Worm (Caenorhabditis elegans) whole organism, late embryonic: ENCODE results near the gene C33A12.19.
A peak's percentile ranks its signal among the peaks of the same experiment; 100 is the strongest.

ENCODE experiments used
- C38D4.7 ChIP-seq: fragments of 200-800 bp; sonication (Bioruptor generic); optimal IDR thresholded peaks from 2 replicates; lab custom pipeline; 2018; ENCODE audit warnings: mild to moderate bottlenecking, missing genetic modification characterization, moderate library complexity, missing compliant biosample characterization
- F13H6.1 ChIP-seq: sonication (generic microtip); optimal IDR thresholded peaks from 2 replicates; lab custom pipeline; 2016; ENCODE audit warnings: missing genetic modification characterization, missing compliant biosample characterization
- K02D7.2 ChIP-seq: sonication (generic microtip); optimal IDR thresholded peaks from 2 replicates; lab custom pipeline; 2017; ENCODE audit warnings: mild to moderate bottlenecking, missing genetic modification characterization, missing compliant biosample characterization
- T23F11.4 ChIP-seq: fragments of 200-800 bp; sonication (Bioruptor generic); optimal IDR thresholded peaks from 2 replicates; lab custom pipeline; 2018; ENCODE audit warnings: mild to moderate bottlenecking, missing genetic modification characterization, missing compliant biosample characterization
- Y22D7AL.16 ChIP-seq: sonication (generic microtip); optimal IDR thresholded peaks from 2 replicates; lab custom pipeline; 2016; ENCODE audit warnings: missing genetic modification characterization, missing compliant biosample characterization
- ahr-1 ChIP-seq: sonication (generic microtip); optimal IDR thresholded peaks from 2 replicates; lab custom pipeline; 2016; ENCODE audit warnings: missing genetic modification characterization, missing compliant biosample characterization
- ceh-18 ChIP-seq: sonication (generic microtip); optimal IDR thresholded peaks from 2 replicates; lab custom pipeline; 2016; ENCODE audit warnings: missing genetic modification characterization, missing compliant biosample characterization
- ceh-30 ChIP-seq: fragments of 150-350 bp; optimal IDR thresholded peaks from 2 replicates; lab custom pipeline; 2014; ENCODE audit warnings: missing biosample characterization, missing genetic modification characterization
- ceh-48 ChIP-seq: sonication (generic microtip); optimal IDR thresholded peaks from 2 replicates; lab custom pipeline; 2016; ENCODE audit warnings: missing genetic modification characterization, inconsistent platforms, missing compliant biosample characterization
- ceh-6 ChIP-seq: fragments of 200-800 bp; sonication (Bioruptor generic); optimal IDR thresholded peaks from 2 replicates; lab custom pipeline; 2018; ENCODE audit warnings: mild to moderate bottlenecking, missing genetic modification characterization, missing compliant biosample characterization
- ceh-9 ChIP-seq: sonication (generic microtip); optimal IDR thresholded peaks from 2 replicates; lab custom pipeline; 2016; ENCODE audit warnings: mild to moderate bottlenecking, missing genetic modification characterization, inconsistent platforms, missing compliant biosample characterization
- dmd-4 ChIP-seq: sonication (generic microtip); optimal IDR thresholded peaks from 2 replicates; lab custom pipeline; 2016; ENCODE audit warnings: borderline replicate concordance, missing genetic modification characterization, missing compliant biosample characterization
- elt-4 ChIP-seq: sonication (generic microtip); optimal IDR thresholded peaks from 2 replicates; lab custom pipeline; 2016; ENCODE audit warnings: missing genetic modification characterization, missing compliant biosample characterization
- eyg-1 ChIP-seq: sonication (generic microtip); optimal IDR thresholded peaks from 2 replicates; lab custom pipeline; 2016; ENCODE audit warnings: missing genotype, missing genetic modification characterization, missing compliant biosample characterization
- fax-1 ChIP-seq: sonication (generic microtip); optimal IDR thresholded peaks from 2 replicates; lab custom pipeline; 2016; ENCODE audit warnings: missing genotype, missing genetic modification characterization, missing compliant biosample characterization
- fkh-10 ChIP-seq: fragments of 150-350 bp; optimal IDR thresholded peaks from 2 replicates; lab custom pipeline; 2014; ENCODE audit warnings: missing biosample characterization, missing genetic modification reagents, missing genetic modification characterization
- fkh-6 ChIP-seq: sonication (generic microtip); optimal IDR thresholded peaks from 2 replicates; lab custom pipeline; 2016; ENCODE audit warnings: missing genetic modification characterization, missing compliant biosample characterization
- gmeb-2 ChIP-seq: sonication (generic microtip); optimal IDR thresholded peaks from 2 replicates; lab custom pipeline; 2016; ENCODE audit warnings: missing genetic modification characterization, inconsistent platforms, missing compliant biosample characterization
- hlh-15 ChIP-seq: sonication (generic microtip); optimal IDR thresholded peaks from 2 replicates; lab custom pipeline; 2016; ENCODE audit warnings: missing genetic modification characterization, missing compliant biosample characterization
- hlh-8 ChIP-seq: sonication (generic microtip); optimal IDR thresholded peaks from 2 replicates; lab custom pipeline; 2016; ENCODE audit warnings: missing genotype, missing genetic modification characterization, missing compliant biosample characterization
- lim-6 ChIP-seq: sonication (generic microtip); optimal IDR thresholded peaks from 2 replicates; lab custom pipeline; 2016; ENCODE audit warnings: missing genetic modification characterization, missing compliant biosample characterization
- lin-11 ChIP-seq: fragments of 200-800 bp; sonication (Bioruptor generic); optimal IDR thresholded peaks from 2 replicates; lab custom pipeline; 2018; ENCODE audit warnings: mild to moderate bottlenecking, missing genetic modification characterization, missing compliant biosample characterization
- madf-2 ChIP-seq: sonication (generic microtip); optimal IDR thresholded peaks from 2 replicates; lab custom pipeline; 2017; ENCODE audit warnings: missing genetic modification characterization, missing compliant biosample characterization
- nfya-1 ChIP-seq: sonication (generic microtip); optimal IDR thresholded peaks from 2 replicates; lab custom pipeline; 2017; ENCODE audit warnings: missing genetic modification characterization, mild to moderate bottlenecking, missing compliant biosample characterization, antibody characterized with exemption, moderate library complexity
- nhr-11 ChIP-seq: fragments of 150-350 bp; optimal IDR thresholded peaks from 2 replicates; lab custom pipeline; 2014; ENCODE audit warnings: missing biosample characterization, missing genetic modification characterization
- nhr-232 ChIP-seq: sonication (generic microtip); optimal IDR thresholded peaks from 2 replicates; lab custom pipeline; 2016; ENCODE audit warnings: missing genetic modification characterization, missing compliant biosample characterization
- npax-4 ChIP-seq: sonication (generic microtip); optimal IDR thresholded peaks from 2 replicates; lab custom pipeline; 2016; ENCODE audit warnings: missing genetic modification characterization, missing compliant biosample characterization
- pag-3 ChIP-seq: sonication (generic microtip); optimal IDR thresholded peaks from 2 replicates; lab custom pipeline; 2016; ENCODE audit warnings: missing compliant biosample characterization, missing genetic modification characterization, borderline replicate concordance
- pat-9 ChIP-seq: fragments of 200-800 bp; sonication (Bioruptor generic); optimal IDR thresholded peaks from 2 replicates; lab custom pipeline; 2018; ENCODE audit warnings: mild to moderate bottlenecking, missing genetic modification characterization, moderate library complexity, missing compliant biosample characterization
- pax-1 ChIP-seq: fragments of 150-350 bp; optimal IDR thresholded peaks from 2 replicates; lab custom pipeline; 2014; ENCODE audit warnings: missing biosample characterization, missing genetic modification characterization
- pha-4 ChIP-seq: fragments of 150-350 bp; optimal IDR thresholded peaks from 2 replicates; lab custom pipeline; 2018; ENCODE audit warnings: missing biosample characterization, missing genetic modification reagents, missing genetic modification characterization
- pqm-1 ChIP-seq: sonication (generic microtip); optimal IDR thresholded peaks from 2 replicates; lab custom pipeline; 2016; ENCODE audit warnings: missing genetic modification characterization, missing compliant biosample characterization
- pros-1 ChIP-seq: fragments of 150-350 bp; optimal IDR thresholded peaks from 2 replicates; lab custom pipeline; 2014; ENCODE audit warnings: missing biosample characterization, missing genetic modification reagents, missing genetic modification characterization
- ref-2 ChIP-seq: sonication (generic microtip); optimal IDR thresholded peaks from 2 replicates; lab custom pipeline; 2016; ENCODE audit warnings: missing genetic modification characterization, missing compliant biosample characterization
- rnt-1 ChIP-seq: sonication (generic microtip); optimal IDR thresholded peaks from 2 replicates; lab custom pipeline; 2016; ENCODE audit warnings: missing genetic modification characterization, missing compliant biosample characterization
- sdc-2 ChIP-seq: sonication (generic microtip); optimal IDR thresholded peaks from 2 replicates; lab custom pipeline; 2016; ENCODE audit warnings: missing genotype, missing genetic modification characterization, missing compliant biosample characterization
- tbx-2 ChIP-seq: sonication (generic microtip); optimal IDR thresholded peaks from 2 replicates; lab custom pipeline; 2016; ENCODE audit warnings: missing genetic modification characterization, missing compliant biosample characterization
- unc-3 ChIP-seq, 2 experiments: fragments of 200-800 bp in 1 of 2; sonication (Bioruptor generic) in 1 of 2; sonication (generic microtip) in 1 of 2; conservative IDR thresholded peaks in 1 of 2; optimal IDR thresholded peaks in 1 of 2; 2 replicates each; pipeline versions ENCODE4 v1.3.6 to Lab custom; 2016 to 2022; ENCODE audit warnings: missing compliant biosample characterization in 2 of 2, missing genetic modification characterization in 2 of 2, missing genetic modification reagents in 1 of 2
- unc-42 ChIP-seq: sonication (generic microtip); optimal IDR thresholded peaks from 2 replicates; lab custom pipeline; 2016; ENCODE audit warnings: missing genotype, missing genetic modification characterization, missing compliant biosample characterization
- unc-55 ChIP-seq: sonication (generic microtip); optimal IDR thresholded peaks from 2 replicates; lab custom pipeline; 2017; ENCODE audit warnings: missing biosample characterization, missing genetic modification reagents, missing genetic modification characterization
- unc-86 ChIP-seq: sonication (generic microtip); optimal IDR thresholded peaks from 2 replicates; lab custom pipeline; 2016; ENCODE audit warnings: missing genetic modification characterization, missing compliant biosample characterization
- zip-5 ChIP-seq: sonication (generic microtip); optimal IDR thresholded peaks from 2 replicates; lab custom pipeline; 2016; ENCODE audit warnings: missing genetic modification characterization, missing compliant biosample characterization
- ztf-16 ChIP-seq: sonication (generic microtip); optimal IDR thresholded peaks from 2 replicates; lab custom pipeline; 2017; ENCODE audit warnings: missing genetic modification characterization, missing compliant biosample characterization

The C33A12.19 gene

ce11 chrIV:9516831-9517230, at the start of gene C33A12.19:
TSS of gene C33A12.19 (plus strand) at chrIV:9516999.
- no peak for TF ChIP-seq unc-3 (GFP tag; conservative IDR thresholded peaks at IDR 0.05; lab: Robert Waterston, UW)
- no peak for TF ChIP-seq unc-3 (tag; optimal IDR thresholded peaks at IDR 0.05; lab: Kevin White, UChicago)
- no peak for TF ChIP-seq unc-86 (tag; lab: Kevin White, UChicago)
- TF ChIP-seq ceh-9, result no peak
- TF ChIP-seq zip-5, result no peak
- no peak for TF ChIP-seq nfya-1 (tag; lab: Kevin White, UChicago)
- TF ChIP-seq T23F11.4 (GFP tag; lab: Kevin White, UChicago), result no peak

DNA sequence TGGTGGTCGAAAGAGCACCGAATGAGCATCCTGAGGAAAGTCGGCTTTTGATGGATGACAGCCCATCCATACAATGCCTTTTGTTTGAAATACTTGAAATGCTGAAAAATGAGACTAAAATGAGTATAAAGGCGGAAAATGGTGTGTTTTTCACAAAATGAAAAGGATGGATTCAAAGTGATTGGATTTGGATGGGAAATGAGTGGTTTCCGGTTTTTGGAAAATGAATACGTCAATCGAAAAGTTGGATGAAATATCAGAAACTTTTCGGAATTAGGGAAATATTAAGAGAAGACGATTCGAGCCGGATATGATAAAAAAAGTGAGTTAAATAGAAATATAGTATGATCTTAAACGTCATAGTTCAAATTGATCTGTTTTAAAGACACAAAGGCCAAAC, 49.4 kb upstream of the C33A12.19 start, which contains the start of gene F38E11.6:
F38E11.6 (minus strand) TSS at position 101 of the 400 bp plus-strand sequence.
- TF ChIP-seq C38D4.7 (GFP tag; lab: Kevin White, UChicago), result no peak
- TF ChIP-seq ceh-6 (GFP tag; lab: Kevin White, UChicago), result no peak
- no peak for TF ChIP-seq rnt-1 (tag; lab: Kevin White, UChicago)
- no peak for TF ChIP-seq elt-4 (tag; lab: Kevin White, UChicago)
- TF ChIP-seq fax-1 (tag; lab: Kevin White, UChicago), result no peak
- no peak for TF ChIP-seq tbx-2 (tag; lab: Kevin White, UChicago)
- TF ChIP-seq unc-3 (GFP tag; conservative IDR thresholded peaks at IDR 0.05; lab: Robert Waterston, UW), result no peak
- TF ChIP-seq unc-3 (tag; optimal IDR thresholded peaks at IDR 0.05; lab: Kevin White, UChicago), result no peak
- no peak for TF ChIP-seq K02D7.2 (tag; lab: Kevin White, UChicago)
- no peak for TF ChIP-seq pha-4 (tag; lab: Kevin White, UChicago)
- no peak for TF ChIP-seq nhr-11
- TF ChIP-seq unc-42 (tag; lab: Kevin White, UChicago), result no peak

DNA sequence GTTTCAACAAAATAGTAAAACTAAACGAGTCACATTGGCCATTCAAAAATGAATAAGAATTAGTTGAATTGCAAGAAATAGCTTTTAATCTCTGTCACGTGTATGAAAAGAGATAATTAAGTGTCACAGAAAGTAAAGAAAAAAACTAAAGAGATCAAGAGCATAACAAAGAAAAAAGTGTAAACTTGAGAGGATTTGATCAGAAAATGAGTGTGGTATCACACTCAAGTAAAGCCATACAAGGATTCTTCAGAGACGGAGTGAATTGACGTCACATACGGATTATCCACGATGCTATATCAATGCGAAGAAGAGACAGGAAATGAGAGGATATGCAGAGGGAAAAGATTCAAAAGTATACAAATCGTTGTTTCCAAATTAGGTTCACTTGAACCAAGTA, 47.5 kb upstream of the C33A12.19 start:
- no peak for TF ChIP-seq rnt-1 (tag; lab: Kevin White, UChicago)
- no peak for TF ChIP-seq tbx-2 (tag; lab: Kevin White, UChicago)
- TF ChIP-seq lim-6 (tag; lab: Kevin White, UChicago), result no peak

- peak; percentile 87 for TF ChIP-seq sdc-2 (tag; lab: Kevin White, UChicago)
- peak; percentile 93 for TF ChIP-seq pat-9 (tag; lab: Kevin White, UChicago)
- peak; percentile 94 for TF ChIP-seq tbx-2 (tag; lab: Kevin White, UChicago)
- TF ChIP-seq pag-3 (tag; lab: Kevin White, UChicago), result peak; percentile 53
- peak; percentile 94 for TF ChIP-seq fkh-6 (tag; lab: Kevin White, UChicago)
- peak; percentile 0 for TF ChIP-seq fkh-10 (GFP tag; lab: Kevin White, UChicago)
- peak; percentile 90 for TF ChIP-seq F13H6.1 (tag; lab: Kevin White, UChicago)
- TF ChIP-seq rnt-1 (tag; lab: Kevin White, UChicago), result peak; percentile 79
- peak; percentile 90 for TF ChIP-seq dmd-4 (tag; lab: Kevin White, UChicago)
- no peak for TF ChIP-seq pqm-1 (tag; lab: Kevin White, UChicago)
- TF ChIP-seq nhr-11, result no peak
- TF ChIP-seq Y22D7AL.16 (tag; lab: Kevin White, UChicago), result peak; percentile 94
- TF ChIP-seq unc-55 (GFP tag; lab: Kevin White, UChicago), result no peak
- no peak for TF ChIP-seq pax-1 (tag; lab: Kevin White, UChicago)
- TF ChIP-seq lin-11 (tag; lab: Kevin White, UChicago), result peak; percentile 93
- TF ChIP-seq ceh-48 (tag; lab: Kevin White, UChicago), result peak; percentile 94
- TF ChIP-seq hlh-8 (tag; lab: Kevin White, UChicago), result peak; percentile 84
- TF ChIP-seq ahr-1 (tag; lab: Kevin White, UChicago), result peak; percentile 92
- peak; percentile 88 for TF ChIP-seq madf-2
- TF ChIP-seq K02D7.2 (tag; lab: Kevin White, UChicago), result peak; percentile 94
- TF ChIP-seq ceh-30, result peak; percentile 19
- peak; percentile 92 for TF ChIP-seq unc-86 (tag; lab: Kevin White, UChicago)
- TF ChIP-seq ref-2 (tag; lab: Kevin White, UChicago), result peak; percentile 94
- TF ChIP-seq eyg-1, result peak; percentile 86
- TF ChIP-seq unc-42 (tag; lab: Kevin White, UChicago), result peak; percentile 43
- no peak for TF ChIP-seq pros-1 (tag; lab: Kevin White, UChicago)
- TF ChIP-seq gmeb-2, result peak; percentile 93
- TF ChIP-seq ztf-16 (tag; lab: Kevin White, UChicago), result peak; percentile 94
- TF ChIP-seq nhr-232 (tag; lab: Kevin White, UChicago), result peak; percentile 87
- TF ChIP-seq C38D4.7 (GFP tag; lab: Kevin White, UChicago), result peak; percentile 93
- peak; percentile 91 for TF ChIP-seq npax-4 (tag; lab: Kevin White, UChicago)
- peak; percentile 82 for TF ChIP-seq ceh-18 (tag; lab: Kevin White, UChicago)
- peak; percentile 84 for TF ChIP-seq hlh-15
These were observed 39.5 kb upstream of the C33A12.19 start, which contains the start of gene wrt-3 for ce11 chrIV:9477135-9477928. TSS of gene wrt-3 (minus strand) at chrIV:9477456.
